Worm (Caenorhabditis elegans): ENCODE data around the gene mam-7.

DNA sequence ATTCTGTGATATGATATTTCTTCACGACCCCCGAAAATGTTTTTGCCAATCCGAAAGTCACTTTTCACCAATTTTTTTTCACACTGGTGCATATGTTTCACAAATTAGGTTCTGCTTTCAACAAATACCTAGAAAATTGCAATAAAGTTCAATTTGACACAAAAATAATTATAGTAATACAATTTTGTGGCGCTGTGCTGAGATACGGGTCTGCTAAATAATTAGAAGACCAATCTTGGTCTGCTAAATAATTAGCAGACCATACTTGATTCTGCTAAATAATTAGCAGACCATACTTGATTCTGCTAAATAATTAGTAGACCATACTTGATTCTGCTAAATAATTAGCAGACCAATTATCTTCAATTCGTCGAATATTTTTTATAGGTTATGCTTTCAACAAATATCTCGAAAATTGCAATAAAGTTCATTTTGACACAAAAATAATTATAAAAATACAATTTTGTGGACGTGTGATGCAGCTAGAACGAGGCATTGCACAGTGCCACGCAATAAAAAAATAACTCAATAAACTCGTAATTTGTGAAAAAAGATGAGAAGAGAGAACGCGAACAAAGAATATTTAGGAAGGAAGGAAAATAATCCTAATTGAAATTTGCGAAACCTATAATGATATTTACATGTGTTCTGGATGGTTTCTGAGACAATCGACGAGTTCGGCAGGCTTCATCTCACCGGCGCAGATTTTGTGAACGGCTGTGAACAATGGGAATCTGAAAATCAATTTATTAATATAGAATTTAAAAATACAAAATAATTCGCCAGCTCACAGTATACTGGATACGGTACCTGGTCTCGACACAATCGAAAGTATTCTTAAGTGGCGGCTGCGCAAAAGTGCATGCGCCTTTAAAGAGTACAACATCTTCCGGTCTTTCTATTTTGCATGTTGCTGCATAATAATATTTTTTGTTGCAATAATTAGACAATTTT is 39.0 kb upstream of the mam-7 start:
- TF ChIP-seq egrh-3 (GFP tag; IDR thresholded peaks at IDR 0.05): no peak
- no peak for TF ChIP-seq unc-62 (GFP tag; optimal IDR thresholded peaks at IDR 0.05)
- TF ChIP-seq bed-1 (GFP tag; IDR thresholded peaks at IDR 0.05): no peak
- no peak for TF ChIP-seq dpff-1 (tag; optimal IDR thresholded peaks at IDR 0.05)
- TF ChIP-seq hrde-1 (tag; optimal IDR thresholded peaks at IDR 0.05; ENCODE audit: borderline replicate concordance): no peak
- TF ChIP-seq unc-130 (GFP tag; optimal IDR thresholded peaks at IDR 0.05): no peak
- no peak for TF ChIP-seq egl-44 (GFP tag; IDR thresholded peaks at IDR 0.05)
- TF ChIP-seq ceh-91 (GFP tag; IDR thresholded peaks at IDR 0.05): no peak
- no peak for TF ChIP-seq sea-2 (GFP tag; IDR thresholded peaks at IDR 0.05)
- no peak for TF ChIP-seq ama-1 (optimal IDR thresholded peaks at IDR 0.05)
- TF ChIP-seq ama-1 (GFP tag; optimal IDR thresholded peaks at IDR 0.05): no peak
- no peak for TF ChIP-seq pha-4 (tag; optimal IDR thresholded peaks at IDR 0.05)
